Worm (Caenorhabditis elegans) whole organism, late embryonic: Measurements from ENCODE around the gene tag-52.

ENCODE experiments used
- T23F11.4 ChIP-seq: fragments of 200-800 bp; sonication (Bioruptor generic); optimal IDR thresholded peaks from 2 replicates; lab custom pipeline; 2018; ENCODE audit warnings: mild to moderate bottlenecking, missing genetic modification characterization, missing compliant biosample characterization
- ahr-1 ChIP-seq: sonication (generic microtip); optimal IDR thresholded peaks from 2 replicates; lab custom pipeline; 2016; ENCODE audit warnings: missing genetic modification characterization, missing compliant biosample characterization
- ama-1 ChIP-seq: fragments of 150-350 bp; optimal IDR thresholded peaks from 2 replicates; lab custom pipeline; 2014
- ceh-14 ChIP-seq: sonication (generic microtip); optimal IDR thresholded peaks from 2 replicates; lab custom pipeline; 2016; ENCODE audit warnings: missing genotype, missing genetic modification characterization, missing compliant biosample characterization
- ceh-19 ChIP-seq: fragments of 200-800 bp; sonication (Bioruptor generic); optimal IDR thresholded peaks from 2 replicates; lab custom pipeline; 2018; ENCODE audit warnings: mild to moderate bottlenecking, missing genetic modification characterization, missing compliant biosample characterization
- ceh-2 ChIP-seq: sonication (generic microtip); optimal IDR thresholded peaks from 2 replicates; lab custom pipeline; 2016; ENCODE audit warnings: missing genotype, missing genetic modification characterization, missing compliant biosample characterization
- ceh-31 ChIP-seq: sonication (generic microtip); optimal IDR thresholded peaks from 2 replicates; lab custom pipeline; 2016; ENCODE audit warnings: missing genetic modification characterization, missing compliant biosample characterization
- ceh-34 ChIP-seq: sonication (generic microtip); optimal IDR thresholded peaks from 2 replicates; lab custom pipeline; 2016; ENCODE audit warnings: mild to moderate bottlenecking, missing genetic modification characterization, missing compliant biosample characterization
- ceh-45 ChIP-seq: fragments of 200-800 bp; sonication (Bioruptor generic); IDR thresholded peaks from 2 replicates; pipeline ENCODE4 v1.3.6; 2022; ENCODE audit warnings: missing genetic modification reagents, missing genetic modification characterization, missing compliant biosample characterization
- ceh-48 ChIP-seq: sonication (generic microtip); optimal IDR thresholded peaks from 2 replicates; lab custom pipeline; 2016; ENCODE audit warnings: missing genetic modification characterization, inconsistent platforms, missing compliant biosample characterization
- ceh-6 ChIP-seq: fragments of 200-800 bp; sonication (Bioruptor generic); optimal IDR thresholded peaks from 2 replicates; lab custom pipeline; 2018; ENCODE audit warnings: mild to moderate bottlenecking, missing genetic modification characterization, missing compliant biosample characterization
- ceh-9 ChIP-seq: sonication (generic microtip); optimal IDR thresholded peaks from 2 replicates; lab custom pipeline; 2016; ENCODE audit warnings: mild to moderate bottlenecking, missing genetic modification characterization, inconsistent platforms, missing compliant biosample characterization
- che-1 ChIP-seq: sonication (generic microtip); optimal IDR thresholded peaks from 2 replicates; lab custom pipeline; 2016; ENCODE audit warnings: mild to moderate bottlenecking, missing genetic modification characterization, missing compliant biosample characterization
- dmd-4 ChIP-seq: sonication (generic microtip); optimal IDR thresholded peaks from 2 replicates; lab custom pipeline; 2016; ENCODE audit warnings: borderline replicate concordance, missing genetic modification characterization, missing compliant biosample characterization
- dve-1 ChIP-seq: sonication (generic microtip); optimal IDR thresholded peaks from 2 replicates; lab custom pipeline; 2017; ENCODE audit warnings: antibody characterized with exemption, mild to moderate bottlenecking, missing genetic modification characterization, missing compliant biosample characterization
- elt-2 ChIP-seq: sonication (generic microtip); optimal IDR thresholded peaks from 2 replicates; lab custom pipeline; 2016; ENCODE audit warnings: missing genetic modification reagents, missing genetic modification characterization, missing compliant biosample characterization
- elt-4 ChIP-seq: sonication (generic microtip); optimal IDR thresholded peaks from 2 replicates; lab custom pipeline; 2016; ENCODE audit warnings: missing genetic modification characterization, missing compliant biosample characterization
- ets-4 ChIP-seq: sonication (generic microtip); optimal IDR thresholded peaks from 2 replicates; lab custom pipeline; 2016; ENCODE audit warnings: missing genetic modification characterization, missing compliant biosample characterization
- fkh-10 ChIP-seq: fragments of 150-350 bp; optimal IDR thresholded peaks from 2 replicates; lab custom pipeline; 2014; ENCODE audit warnings: missing biosample characterization, missing genetic modification reagents, missing genetic modification characterization
- fkh-6 ChIP-seq: sonication (generic microtip); optimal IDR thresholded peaks from 2 replicates; lab custom pipeline; 2016; ENCODE audit warnings: missing genetic modification characterization, missing compliant biosample characterization
- gmeb-2 ChIP-seq: sonication (generic microtip); optimal IDR thresholded peaks from 2 replicates; lab custom pipeline; 2016; ENCODE audit warnings: missing genetic modification characterization, inconsistent platforms, missing compliant biosample characterization
- hlh-13 ChIP-seq: fragments of 200-800 bp; sonication (Bioruptor generic); optimal IDR thresholded peaks from 2 replicates; lab custom pipeline; 2018; ENCODE audit warnings: mild to moderate bottlenecking, missing genetic modification characterization, missing compliant biosample characterization
- hlh-15 ChIP-seq: sonication (generic microtip); optimal IDR thresholded peaks from 2 replicates; lab custom pipeline; 2016; ENCODE audit warnings: missing genetic modification characterization, missing compliant biosample characterization
- hlh-30 ChIP-seq: sonication (generic microtip); optimal IDR thresholded peaks from 2 replicates; lab custom pipeline; 2017; ENCODE audit warnings: antibody characterized with exemption, missing genetic modification characterization, missing compliant biosample characterization; ENCODE audit not compliant: insufficient read depth
- hlh-6 ChIP-seq: sonication (generic microtip); optimal IDR thresholded peaks from 2 replicates; lab custom pipeline; 2016; ENCODE audit warnings: missing genotype, missing genetic modification characterization, missing compliant biosample characterization
- lin-11 ChIP-seq: fragments of 200-800 bp; sonication (Bioruptor generic); optimal IDR thresholded peaks from 2 replicates; lab custom pipeline; 2018; ENCODE audit warnings: mild to moderate bottlenecking, missing genetic modification characterization, missing compliant biosample characterization
- madf-2 ChIP-seq: sonication (generic microtip); optimal IDR thresholded peaks from 2 replicates; lab custom pipeline; 2017; ENCODE audit warnings: missing genetic modification characterization, missing compliant biosample characterization
- nfya-1 ChIP-seq: sonication (generic microtip); optimal IDR thresholded peaks from 2 replicates; lab custom pipeline; 2017; ENCODE audit warnings: missing genetic modification characterization, mild to moderate bottlenecking, missing compliant biosample characterization, antibody characterized with exemption, moderate library complexity
- nhr-11 ChIP-seq: fragments of 150-350 bp; optimal IDR thresholded peaks from 2 replicates; lab custom pipeline; 2014; ENCODE audit warnings: missing biosample characterization, missing genetic modification characterization
- nhr-232 ChIP-seq: sonication (generic microtip); optimal IDR thresholded peaks from 2 replicates; lab custom pipeline; 2016; ENCODE audit warnings: missing genetic modification characterization, missing compliant biosample characterization
- odd-2 ChIP-seq: sonication (generic microtip); optimal IDR thresholded peaks from 2 replicates; lab custom pipeline; 2017; ENCODE audit warnings: antibody characterized with exemption, mild to moderate bottlenecking, missing genetic modification characterization, missing compliant biosample characterization
- pax-1 ChIP-seq: fragments of 150-350 bp; optimal IDR thresholded peaks from 2 replicates; lab custom pipeline; 2014; ENCODE audit warnings: missing biosample characterization, missing genetic modification characterization
- pha-2 ChIP-seq: sonication (generic microtip); optimal IDR thresholded peaks from 2 replicates; lab custom pipeline; 2017; ENCODE audit warnings: mild to moderate bottlenecking, missing genetic modification characterization, missing compliant biosample characterization
- pqm-1 ChIP-seq: sonication (generic microtip); optimal IDR thresholded peaks from 2 replicates; lab custom pipeline; 2016; ENCODE audit warnings: missing genetic modification characterization, missing compliant biosample characterization
- pros-1 ChIP-seq: fragments of 150-350 bp; optimal IDR thresholded peaks from 2 replicates; lab custom pipeline; 2014; ENCODE audit warnings: missing biosample characterization, missing genetic modification reagents, missing genetic modification characterization
- rnt-1 ChIP-seq: sonication (generic microtip); optimal IDR thresholded peaks from 2 replicates; lab custom pipeline; 2016; ENCODE audit warnings: missing genetic modification characterization, missing compliant biosample characterization
- syd-9 ChIP-seq: sonication (generic microtip); optimal IDR thresholded peaks from 2 replicates; lab custom pipeline; 2016; ENCODE audit warnings: mild to moderate bottlenecking, missing genetic modification characterization, moderate library complexity, missing compliant biosample characterization
- tbx-2 ChIP-seq: sonication (generic microtip); optimal IDR thresholded peaks from 2 replicates; lab custom pipeline; 2016; ENCODE audit warnings: missing genetic modification characterization, missing compliant biosample characterization
- tbx-7 ChIP-seq: sonication (generic microtip); optimal IDR thresholded peaks from 2 replicates; lab custom pipeline; 2016; ENCODE audit warnings: missing genotype, missing genetic modification characterization, missing compliant biosample characterization
- ttx-3 ChIP-seq: sonication (generic microtip); optimal IDR thresholded peaks from 2 replicates; lab custom pipeline; 2016; ENCODE audit warnings: missing genetic modification reagents, missing genetic modification characterization, missing compliant biosample characterization
- unc-55 ChIP-seq: sonication (generic microtip); optimal IDR thresholded peaks from 2 replicates; lab custom pipeline; 2017; ENCODE audit warnings: missing biosample characterization, missing genetic modification reagents, missing genetic modification characterization
- unc-86 ChIP-seq: sonication (generic microtip); optimal IDR thresholded peaks from 2 replicates; lab custom pipeline; 2016; ENCODE audit warnings: missing genetic modification characterization, missing compliant biosample characterization

The tag-52 gene

ce11 chrX:3686420-3686819, 8.1 kb upstream of the tag-52 start:
- TF ChIP-seq rnt-1 (tag; lab: Kevin White, UChicago) (no peak), fkh-6 (tag; lab: Kevin White, UChicago) (no peak), pha-2 (tag; lab: Kevin White, UChicago) (no peak), ceh-31 (tag; lab: Kevin White, UChicago) (no peak), pros-1 (tag; lab: Kevin White, UChicago) (no peak), syd-9 (tag; lab: Kevin White, UChicago) (no peak), hlh-15 (tag; lab: Kevin White, UChicago) (no peak), ceh-34 (tag; lab: Kevin White, UChicago) (no peak), dve-1 (tag; lab: Kevin White, UChicago) (no peak), tbx-7 (tag; lab: Kevin White, UChicago) (no peak), gmeb-2 (no peak), ceh-9 (tag; lab: Kevin White, UChicago) (no peak), ets-4 (tag; lab: Kevin White, UChicago) (no peak), ama-1 (no peak), lin-11 (no peak), ahr-1 (tag; lab: Kevin White, UChicago) (no peak)

ce11 chrX:3683060-3683459, 4.7 kb upstream of the tag-52 start:
- no peak for TF ChIP-seq pax-1 (tag; lab: Kevin White, UChicago)
- peak; percentile 77 for TF ChIP-seq unc-55 (GFP tag; lab: Kevin White, UChicago)
- TF ChIP-seq che-1 (tag; lab: Kevin White, UChicago) = no peak
- no peak for TF ChIP-seq nfya-1 (tag; lab: Kevin White, UChicago)
- no peak for TF ChIP-seq hlh-30

DNA sequence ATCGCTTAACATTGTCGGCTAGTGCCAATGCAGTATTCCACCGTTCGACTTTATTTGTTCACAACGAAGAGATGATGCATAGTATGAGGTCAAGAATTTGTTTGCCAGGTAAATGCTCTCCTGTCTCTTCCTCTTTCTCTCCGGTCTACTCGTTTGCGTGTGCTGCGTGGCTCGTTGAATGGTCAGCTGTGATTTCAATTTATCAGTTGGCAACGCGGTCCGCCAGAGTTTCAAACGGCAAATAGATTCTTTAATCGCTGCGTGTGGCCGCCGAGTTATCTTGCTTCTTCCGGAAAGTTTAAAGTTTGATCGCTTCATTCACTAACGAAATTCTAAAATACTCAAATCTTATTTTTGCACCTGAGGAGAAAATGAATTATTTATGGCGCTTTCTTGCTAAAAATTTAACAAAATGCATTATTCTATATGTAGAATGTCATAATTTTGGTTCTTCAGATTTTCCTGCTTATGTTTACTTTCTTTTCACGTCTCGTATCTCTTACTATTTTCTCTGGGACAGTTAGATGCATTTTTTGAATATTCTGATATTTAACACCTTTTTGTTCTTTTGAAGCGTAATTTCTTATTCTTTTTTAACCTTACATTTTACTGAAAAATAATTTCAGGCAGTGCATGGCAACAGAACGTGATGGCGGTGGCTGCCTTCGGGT, 2.3 kb upstream of the tag-52 start, which contains the start of gene tsp-17:
Gene tsp-17, plus strand, starts transcription at position 621 of the 671 bp plus-strand sequence.
- TF ChIP-seq madf-2 (tag; lab: Kevin White, UChicago) (no peak), ceh-14 (no peak), hlh-6 (tag; lab: Kevin White, UChicago) (no peak), tbx-7 (tag; lab: Kevin White, UChicago) (no peak), elt-2 (tag; lab: Kevin White, UChicago) (peak; percentile 23), ceh-45 (GFP tag; lab: Robert Waterston, UW) (no peak), ceh-48 (tag; lab: Kevin White, UChicago) (no peak), fkh-6 (tag; lab: Kevin White, UChicago) (no peak), fkh-10 (GFP tag; lab: Kevin White, UChicago) (no peak), ceh-6 (GFP tag; lab: Kevin White, UChicago) (no peak), unc-55 (GFP tag; lab: Kevin White, UChicago) (peak; percentile 17), nhr-232 (tag; lab: Kevin White, UChicago) (no peak), ttx-3 (tag; lab: Kevin White, UChicago) (no peak), elt-4 (tag; lab: Kevin White, UChicago) (no peak), syd-9 (tag; lab: Kevin White, UChicago) (no peak)
- TF ChIP-seq, all 69 proteins: peak for 2

DNA sequence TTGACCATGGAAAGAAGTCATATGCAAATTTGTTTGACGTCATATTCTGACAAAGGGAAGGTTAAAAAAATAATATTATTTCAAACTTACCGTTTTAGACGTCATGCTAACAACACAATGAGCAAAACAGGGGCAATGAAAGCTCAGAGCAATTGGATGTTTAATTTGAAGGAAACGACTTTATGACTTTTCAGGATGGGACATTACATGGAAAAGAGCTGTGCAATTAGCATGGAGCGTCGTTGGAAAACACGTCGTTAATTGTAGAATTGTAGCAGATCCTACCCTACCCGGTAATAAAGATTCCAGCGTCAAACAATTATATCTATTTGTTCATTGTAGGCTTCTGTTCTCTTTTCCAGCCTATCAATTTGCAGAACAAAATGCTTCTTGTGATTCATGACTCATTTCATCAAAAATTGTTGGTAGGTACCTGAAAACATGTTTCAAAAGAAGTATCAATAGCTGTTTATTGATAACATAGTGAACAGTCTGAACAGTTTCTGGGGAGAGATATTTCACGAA, 4.7 kb downstream of the tag-52 start, which contains the start of gene ceh-63:
Gene ceh-63, minus strand, starts transcription at position 475 of the 525 bp plus-strand sequence.
- TF ChIP-seq ceh-14 (no peak), tbx-2 (no peak), hlh-13 (GFP tag; lab: Kevin White, UChicago) (no peak), unc-86 (no peak), dmd-4 (tag; lab: Kevin White, UChicago) (no peak), pqm-1 (tag; lab: Kevin White, UChicago) (no peak), rnt-1 (tag; lab: Kevin White, UChicago) (no peak), hlh-15 (tag; lab: Kevin White, UChicago) (no peak), odd-2 (tag; lab: Kevin White, UChicago) (no peak), lin-11 (no peak), nfya-1 (tag; lab: Kevin White, UChicago) (no peak), elt-4 (tag; lab: Kevin White, UChicago) (no peak), syd-9 (tag; lab: Kevin White, UChicago) (no peak), T23F11.4 (no peak), elt-2 (tag; lab: Kevin White, UChicago) (no peak), nhr-11 (tag; lab: Kevin White, UChicago) (no peak), ceh-2 (no peak), ceh-19 (GFP tag; lab: Kevin White, UChicago) (no peak)
